Fruit fly (Drosophila melanogaster) whole organism, embryonic: ENCODE data around the gene Tom70.

Source experiments
- Blimp-1 ChIP-seq: fragments of 200-800 bp; sonication (Bioruptor generic); optimal IDR thresholded peaks from 3 replicates; lab custom pipeline; 2018; ENCODE audit warnings: missing biosample characterization, missing genetic modification characterization, mild to moderate bottlenecking, moderate library complexity, missing genetic modification reagents
- CG10267 ChIP-seq: fragments of 200-800 bp; sonication (Bioruptor generic); optimal IDR thresholded peaks from 2 replicates; lab custom pipeline; 2018; ENCODE audit warnings: missing biosample characterization, mild to moderate bottlenecking, missing genetic modification characterization, moderate library complexity
- CG12104 ChIP-seq: fragments of 200-800 bp; sonication (Bioruptor generic); optimal IDR thresholded peaks from 3 replicates; lab custom pipeline; 2016; ENCODE audit warnings: missing biosample characterization, missing genetic modification characterization
- CG13296 ChIP-seq: fragments of 200-800 bp; sonication (Bioruptor generic); optimal IDR thresholded peaks from 3 replicates; lab custom pipeline; 2018; ENCODE audit warnings: missing biosample characterization, mild to moderate bottlenecking, missing genetic modification characterization
- CG14014 ChIP-seq: fragments of 200-800 bp; sonication (Bioruptor generic); IDR thresholded peaks from 2 replicates; pipeline ENCODE4 v1.3.6; 2022; ENCODE audit warnings: missing biosample characterization, missing genetic modification characterization
- CG1647 ChIP-seq: fragments of 200-800 bp; sonication (Bioruptor generic); optimal IDR thresholded peaks from 3 replicates; lab custom pipeline; 2016; ENCODE audit warnings: missing biosample characterization, missing genetic modification characterization
- CG17359 ChIP-seq: fragments of 200-800 bp; sonication (Bioruptor generic); optimal IDR thresholded peaks from 3 replicates; lab custom pipeline; 2018; ENCODE audit warnings: missing biosample characterization, mild to moderate bottlenecking, missing genetic modification characterization, moderate library complexity
- CG18619 ChIP-seq: fragments of 200-800 bp; sonication (Bioruptor generic); optimal IDR thresholded peaks from 3 replicates; lab custom pipeline; 2017; ENCODE audit warnings: missing biosample characterization, mild to moderate bottlenecking, missing genetic modification characterization
- CG2129 ChIP-seq: fragments of 200-800 bp; sonication (Bioruptor generic); IDR thresholded peaks from 2 replicates; pipeline ENCODE4 v1.3.6; 2022; ENCODE audit warnings: missing biosample characterization, missing genetic modification characterization; ENCODE audit not compliant: partially characterized antibody
- CG4360 ChIP-seq: fragments of 200-800 bp; sonication (Bioruptor generic); IDR thresholded peaks from 2 replicates; pipeline ENCODE4 v1.3.6; 2022; ENCODE audit warnings: missing biosample characterization, missing genetic modification characterization
- CG43689 ChIP-seq: fragments of 200-800 bp; sonication (Bioruptor generic); IDR thresholded peaks from 2 replicates; pipeline ENCODE4 v1.3.6; 2022; ENCODE audit warnings: missing biosample characterization, missing genetic modification characterization
- CG8944 ChIP-seq: fragments of 200-800 bp; sonication (Bioruptor generic); optimal IDR thresholded peaks from 3 replicates; lab custom pipeline; 2016; ENCODE audit warnings: missing biosample characterization, missing genetic modification characterization
- CTCF ChIP-seq: fragments of 200-800 bp; sonication (Bioruptor generic); optimal IDR thresholded peaks from 2 replicates; lab custom pipeline; 2017; ENCODE audit warnings: missing biosample characterization, mild to moderate bottlenecking, missing genetic modification characterization, moderate library complexity
- Camta ChIP-seq: fragments of 200-800 bp; sonication (Bioruptor generic); optimal IDR thresholded peaks from 2 replicates; lab custom pipeline; 2016; ENCODE audit warnings: missing biosample characterization, missing genetic modification characterization
- CrebB ChIP-seq: fragments of 200-800 bp; sonication (Bioruptor generic); optimal IDR thresholded peaks from 3 replicates; lab custom pipeline; 2018; ENCODE audit warnings: missing biosample characterization, mild to moderate bottlenecking, missing genetic modification characterization
- Dek ChIP-seq: fragments of 200-800 bp; sonication (Bioruptor generic); optimal IDR thresholded peaks from 3 replicates; lab custom pipeline; 2019; ENCODE audit warnings: missing biosample characterization, mild to moderate bottlenecking, missing genetic modification characterization, moderate library complexity
- Dp ChIP-seq: fragments of 200-800 bp; sonication (Bioruptor generic); optimal IDR thresholded peaks from 2 replicates; lab custom pipeline; 2018; ENCODE audit warnings: missing biosample characterization, mild to moderate bottlenecking, missing genetic modification characterization, moderate library complexity
- Fer3 ChIP-seq: fragments of 200-800 bp; sonication (Bioruptor generic); optimal IDR thresholded peaks from 2 replicates; lab custom pipeline; 2018; ENCODE audit warnings: missing biosample characterization, mild to moderate bottlenecking, missing genetic modification characterization, moderate library complexity
- H2.0 ChIP-seq: fragments of 200-800 bp; sonication (Bioruptor generic); IDR thresholded peaks from 2 replicates; pipeline ENCODE4 v1.3.6; 2022; ENCODE audit warnings: missing biosample characterization, missing genetic modification characterization
- HmgZ ChIP-seq: fragments of 200-800 bp; sonication (Bioruptor generic); optimal IDR thresholded peaks from 2 replicates; lab custom pipeline; 2018; ENCODE audit warnings: missing biosample characterization, mild to moderate bottlenecking, missing genetic modification characterization
- Med ChIP-seq: fragments of 200-800 bp; sonication (Bioruptor generic); peaks from one replicate; lab custom pipeline; 2016; ENCODE audit warnings: missing biosample characterization, missing genetic modification characterization, mild to moderate bottlenecking, inconsistent platforms, moderate library complexity
- NK7.1 ChIP-seq: fragments of 200-800 bp; sonication (Bioruptor generic); optimal IDR thresholded peaks from 3 replicates; lab custom pipeline; 2016; ENCODE audit warnings: missing biosample characterization, missing genetic modification characterization
- Nf-YA ChIP-seq: fragments of 200-800 bp; sonication (Bioruptor generic); IDR thresholded peaks from 2 replicates; pipeline ENCODE4 v1.3.6; 2022; ENCODE audit warnings: missing biosample characterization, missing genetic modification characterization
- Nf-YC ChIP-seq: fragments of 200-800 bp; optimal IDR thresholded peaks from 3 replicates; lab custom pipeline; 2019; ENCODE audit warnings: missing biosample characterization, mild to moderate bottlenecking, missing genetic modification characterization, moderate library complexity
- PHDP ChIP-seq: fragments of 200-800 bp; sonication (Bioruptor generic); optimal IDR thresholded peaks from 3 replicates; lab custom pipeline; 2018; ENCODE audit warnings: missing biosample characterization, mild to moderate bottlenecking, missing genetic modification characterization, moderate library complexity
- Rfx ChIP-seq: fragments of 200-800 bp; sonication (Bioruptor generic); IDR thresholded peaks from 2 replicates; pipeline ENCODE4 v1.3.6; 2022; ENCODE audit warnings: missing biosample characterization, missing genetic modification characterization
- Side ChIP-seq: fragments of 200-800 bp; sonication (Bioruptor generic); optimal IDR thresholded peaks from 2 replicates; lab custom pipeline; 2016; ENCODE audit warnings: missing biosample characterization, missing genetic modification characterization
- TFAM ChIP-seq: fragments of 200-800 bp; sonication (Bioruptor generic); optimal IDR thresholded peaks from 2 replicates; lab custom pipeline; 2017; ENCODE audit warnings: missing biosample characterization, missing genetic modification characterization, inconsistent platforms
- Tbp ChIP-seq: fragments of >200 bp; optimal IDR thresholded peaks from 2 replicates; lab custom pipeline; 2018; ENCODE audit warnings: missing biosample characterization, missing genetic modification characterization
- Vsx1 ChIP-seq: fragments of 200-800 bp; sonication (Bioruptor generic); optimal IDR thresholded peaks from 2 replicates; lab custom pipeline; 2017; ENCODE audit warnings: missing biosample characterization, mild to moderate bottlenecking, missing genetic modification characterization, missing genetic modification reagents
- bigmax ChIP-seq: fragments of 200-800 bp; sonication (Bioruptor generic); optimal IDR thresholded peaks from 2 replicates; lab custom pipeline; 2018; ENCODE audit warnings: missing biosample characterization, mild to moderate bottlenecking, missing genetic modification characterization
- br ChIP-seq: fragments of >200 bp; optimal IDR thresholded peaks from 2 replicates; lab custom pipeline; 2017
- chif ChIP-seq, 2 experiments: fragments of 200-800 bp; sonication (Bioruptor generic); optimal IDR thresholded peaks; 3 replicates each; lab custom pipeline; 2016; ENCODE audit warnings: missing biosample characterization in 2 of 2, missing genetic modification characterization in 2 of 2
- crp ChIP-seq, 2 experiments: fragments of 200-800 bp; sonication (Bioruptor generic); optimal IDR thresholded peaks; 2 replicates in 1 of 2; 3 replicates in 1 of 2; lab custom pipeline; 2017; ENCODE audit warnings: missing biosample characterization in 2 of 2, missing genetic modification characterization in 2 of 2, mild to moderate bottlenecking in 1 of 2, moderate library complexity in 1 of 2
- danr ChIP-seq: fragments of 200-800 bp; sonication (Bioruptor generic); IDR thresholded peaks from 2 replicates; pipeline ENCODE4 v1.3.6; 2022; ENCODE audit warnings: missing biosample characterization, missing genetic modification characterization
- dpn ChIP-seq, 2 experiments: fragments of 200-800 bp; sonication (Bioruptor generic); optimal IDR thresholded peaks; 3 replicates each; lab custom pipeline; 2016; ENCODE audit warnings: missing biosample characterization in 2 of 2, missing genetic modification characterization in 2 of 2
- ham ChIP-seq: fragments of 200-800 bp; sonication (Bioruptor generic); IDR thresholded peaks from 2 replicates; pipeline ENCODE4 v1.3.6; 2022; ENCODE audit warnings: missing biosample characterization, missing genetic modification characterization
- hth ChIP-seq: fragments of >200 bp; optimal IDR thresholded peaks from 2 replicates; lab custom pipeline; 2017; ENCODE audit warnings: inconsistent platforms
- kah ChIP-seq: fragments of 200-800 bp; sonication (Bioruptor generic); optimal IDR thresholded peaks from 2 replicates; lab custom pipeline; 2018; ENCODE audit warnings: missing biosample characterization, mild to moderate bottlenecking, missing genetic modification characterization
- kni ChIP-seq: fragments of 200-800 bp; sonication (Bioruptor generic); optimal IDR thresholded peaks from 3 replicates; lab custom pipeline; 2017; ENCODE audit warnings: mild to moderate bottlenecking, missing biosample characterization, missing genetic modification reagents, missing genetic modification characterization
- knrl ChIP-seq: fragments of 200-800 bp; sonication (Bioruptor generic); IDR thresholded peaks from 3 replicates; pipeline ENCODE4 v1.3.6; 2022; ENCODE audit warnings: missing biosample characterization, missing genetic modification characterization; ENCODE audit not compliant: partially characterized antibody
- oc ChIP-seq: fragments of 200-800 bp; sonication (Bioruptor generic); optimal IDR thresholded peaks from 2 replicates; lab custom pipeline; 2018; ENCODE audit warnings: missing biosample characterization, mild to moderate bottlenecking, missing genetic modification characterization, moderate library complexity
- pita ChIP-seq: fragments of 200-800 bp; sonication (Bioruptor generic); optimal IDR thresholded peaks from 2 replicates; lab custom pipeline; 2017; ENCODE audit warnings: missing biosample characterization, mild to moderate bottlenecking, missing genetic modification characterization
- prd ChIP-seq, 3 experiments: fragments of >200 bp in 2 of 3; fragments of 200-800 bp in 1 of 3; sonication (Bioruptor generic) in 1 of 3; optimal IDR thresholded peaks in 2 of 3; IDR thresholded peaks in 1 of 3; 2 replicates in 2 of 3; 3 replicates in 1 of 3; pipeline versions ENCODE4 v1.3.6 to Lab custom; 2017 to 2022; ENCODE audit warnings: missing biosample characterization in 1 of 3, missing genetic modification characterization in 1 of 3
- pros ChIP-seq: fragments of 200-800 bp; sonication (Bioruptor generic); optimal IDR thresholded peaks from 3 replicates; lab custom pipeline; 2019; ENCODE audit warnings: missing biosample characterization, mild to moderate bottlenecking, missing genetic modification characterization, moderate library complexity
- rib ChIP-seq: fragments of 200-800 bp; sonication (Bioruptor generic); IDR thresholded peaks from 2 replicates; pipeline ENCODE4 v1.3.6; 2022; ENCODE audit warnings: missing biosample characterization, missing genetic modification characterization
- seq ChIP-seq: fragments of 200-800 bp; sonication (Bioruptor generic); IDR thresholded peaks from 2 replicates; pipeline ENCODE4 v1.3.6; 2022; ENCODE audit warnings: missing biosample characterization, missing genetic modification characterization
- sr ChIP-seq: fragments of 200-800 bp; sonication (Bioruptor generic); IDR thresholded peaks from 3 replicates; pipeline ENCODE4 v1.3.6; 2022; ENCODE audit warnings: missing biosample characterization, missing genetic modification characterization
- tap ChIP-seq: fragments of 200-800 bp; optimal IDR thresholded peaks from 3 replicates; lab custom pipeline; 2019; ENCODE audit warnings: missing biosample characterization, mild to moderate bottlenecking, missing genetic modification characterization, moderate library complexity

Gene Tom70

DNA sequence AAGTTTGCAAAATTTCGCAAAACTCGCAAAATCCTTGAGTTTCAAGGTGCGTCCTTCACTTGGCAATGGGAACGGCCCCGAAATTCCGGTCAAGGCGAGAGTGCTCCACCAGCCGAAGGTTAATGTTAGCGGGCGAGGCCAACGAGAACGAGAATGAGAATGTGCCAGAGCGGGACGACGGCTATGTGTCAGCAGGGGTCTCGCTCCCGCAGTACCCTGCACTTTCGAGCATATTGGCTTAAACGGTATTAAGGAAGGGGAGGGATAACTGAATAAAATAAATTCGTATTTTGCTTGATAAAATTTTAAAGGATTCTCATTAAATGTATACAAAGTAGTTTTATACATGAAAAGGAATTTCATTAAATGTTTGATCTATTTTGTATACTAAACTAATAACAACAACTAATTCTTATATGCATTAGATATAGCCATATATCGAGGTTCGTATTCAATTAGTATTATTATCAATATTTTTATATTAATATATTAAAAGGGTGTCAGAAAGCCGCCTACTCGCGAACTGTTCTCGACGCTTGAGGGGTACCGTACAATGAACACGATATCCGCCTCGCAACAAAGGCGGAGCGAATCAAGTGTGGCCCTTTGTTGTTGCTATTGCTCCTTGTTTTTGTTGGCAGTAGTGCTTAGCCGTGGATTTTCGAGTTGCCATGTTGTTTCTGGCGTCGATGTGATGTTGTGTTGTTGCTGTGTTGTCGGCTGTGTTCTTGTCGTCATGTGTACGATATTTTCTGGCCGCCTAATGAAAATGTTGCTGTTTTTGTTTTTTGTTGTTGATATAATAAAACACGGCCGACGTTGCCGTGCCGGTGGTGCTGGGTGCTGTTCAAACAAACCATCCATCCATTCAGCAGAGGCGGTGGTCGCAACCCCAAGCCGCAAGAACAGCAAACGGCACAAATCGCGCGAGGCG lies 31.6 kb downstream of the Tom70 start (continued):
- TF ChIP-seq NK7.1 (GFP tag; lab: Kevin White, UChicago), result peak; percentile 18
- peak; percentile 38 for TF ChIP-seq CG8944
- peak; percentile 78 for TF ChIP-seq Camta (GFP tag; lab: Kevin White, UChicago)
- TF ChIP-seq br, result no peak
- TF ChIP-seq CG2129 (GFP tag; lab: Robert Waterston, UW), result no peak
- no peak for TF ChIP-seq CG14014 (GFP tag; lab: Robert Waterston, UW)
- TF ChIP-seq CG12104 (GFP tag; lab: Kevin White, UChicago), result peak; percentile 96
- TF ChIP-seq CG4360 (GFP tag; lab: Robert Waterston, UW), result no peak
- no peak for TF ChIP-seq Nf-YA (GFP tag; lab: Robert Waterston, UW)
- no peak for TF ChIP-seq H2.0
- no peak for TF ChIP-seq pros (GFP tag; lab: Kevin White, UChicago)
- no peak for TF ChIP-seq prd (optimal IDR thresholded peaks at IDR 0.05; lab: Kevin White, UChicago)
- TF ChIP-seq prd (GFP tag; IDR thresholded peaks at IDR 0.05; lab: Robert Waterston, UW), result no peak
- TF ChIP-seq CG43689 (GFP tag; lab: Robert Waterston, UW), result no peak
- peak; percentile 34 for TF ChIP-seq Side (GFP tag; lab: Kevin White, UChicago)
- TF ChIP-seq Dek (tag; lab: Kevin White, UChicago), result peak; percentile 95
- TF ChIP-seq CG10267, result peak; percentile 95
- peak; percentile 85 for TF ChIP-seq Vsx1 (GFP tag; lab: Kevin White, UChicago)
- no peak for TF ChIP-seq Tbp (GFP tag; lab: Kevin White, UChicago)
- peak; percentile 91 for TF ChIP-seq Blimp-1
- TF ChIP-seq hth (lab: Kevin White, UChicago), result no peak
- peak in 1 of 2 experiments; percentile 58 for TF ChIP-seq crp (GFP tag; optimal IDR thresholded peaks at IDR 0.05; lab: Kevin White, UChicago)
- TF ChIP-seq CG18619 (GFP tag; lab: Kevin White, UChicago), result peak; percentile 97
- TF ChIP-seq HmgZ (tag; lab: Kevin White, UChicago), result no peak
- no peak for TF ChIP-seq Rfx
- TF ChIP-seq dpn (GFP tag; optimal IDR thresholded peaks at IDR 0.05; lab: Kevin White, UChicago), result peak; percentile 71 to 92
- peak; percentile 94 for TF ChIP-seq PHDP (tag; lab: Kevin White, UChicago)
- TF ChIP-seq sr, result no peak
- peak; percentile 71 for TF ChIP-seq Med (GFP tag; lab: Kevin White, UChicago)
- no peak for TF ChIP-seq danr (GFP tag; lab: Robert Waterston, UW)
- TF ChIP-seq oc (tag; lab: Kevin White, UChicago), result peak; percentile 69
- no peak for TF ChIP-seq bigmax (GFP tag; lab: Kevin White, UChicago)
- no peak for TF ChIP-seq rib (GFP tag; lab: Robert Waterston, UW)
- TF ChIP-seq Fer3 (tag; lab: Kevin White, UChicago), result peak; percentile 92
- no peak for TF ChIP-seq pita
- no peak for TF ChIP-seq Dp (GFP tag; lab: Kevin White, UChicago)
- peak; percentile 51 for TF ChIP-seq CrebB
- no peak for TF ChIP-seq kni (GFP tag; lab: Kevin White, UChicago)
- TF ChIP-seq kah (GFP tag; lab: Kevin White, UChicago), result peak; percentile 42
- peak; percentile 98 for TF ChIP-seq CG13296 (GFP tag; lab: Kevin White, UChicago)
- no peak for TF ChIP-seq ham
- TF ChIP-seq CG1647 (GFP tag; lab: Kevin White, UChicago), result peak; percentile 28
- peak; percentile 90 for TF ChIP-seq CG17359
- TF ChIP-seq seq (GFP tag; lab: Robert Waterston, UW), result no peak
- no peak for TF ChIP-seq knrl (GFP tag; lab: Robert Waterston, UW)
- TF ChIP-seq Nf-YC (tag; lab: Kevin White, UChicago), result peak; percentile 87
- peak; percentile 32 for TF ChIP-seq TFAM (GFP tag; lab: Kevin White, UChicago)
- peak; percentile 21 for TF ChIP-seq CTCF (GFP tag; lab: Kevin White, UChicago)
- TF ChIP-seq chif (GFP tag; optimal IDR thresholded peaks at IDR 0.05; lab: Kevin White, UChicago), result peak; percentile 65 to 75
- TF ChIP-seq tap (tag; lab: Kevin White, UChicago), result peak; percentile 94
